Worm (Caenorhabditis elegans) whole organism, mixed stage, embryonic: ENCODE data around the gene smg-7.

Experiments used
- bed-3 ChIP-seq: fragments of 200-800 bp; sonication (Bioruptor generic); optimal IDR thresholded peaks from 3 replicates; lab custom pipeline; 2018; ENCODE audit warnings: mild to moderate bottlenecking, missing genetic modification characterization, moderate library complexity, missing compliant biosample characterization
- elt-1 ChIP-seq: sonication (generic microtip); optimal IDR thresholded peaks from 2 replicates; lab custom pipeline; 2017; ENCODE audit warnings: missing genetic modification characterization, mild to moderate bottlenecking, missing compliant biosample characterization, antibody characterized with exemption, moderate library complexity, borderline replicate concordance; ENCODE audit not compliant: insufficient read depth
- hlh-1 ChIP-seq: fragments of 150-350 bp; optimal IDR thresholded peaks from 2 replicates; lab custom pipeline; 2014; ENCODE audit warnings: missing biosample characterization, missing genetic modification reagents, missing genetic modification characterization
- mab-5 ChIP-seq: fragments of 150-350 bp; optimal IDR thresholded peaks from 2 replicates; lab custom pipeline; 2014; ENCODE audit warnings: missing biosample characterization, missing genetic modification characterization
- mep-1 ChIP-seq: fragments of 150-350 bp; optimal IDR thresholded peaks from 2 replicates; lab custom pipeline; 2017; ENCODE audit warnings: missing biosample characterization, missing genetic modification reagents, missing genetic modification characterization, inconsistent platforms
- snpc-4 ChIP-seq: fragments of 150-350 bp; optimal IDR thresholded peaks from 2 replicates; lab custom pipeline; 2014; ENCODE audit warnings: missing biosample characterization, missing genetic modification characterization

ce11 chrIV:6751213-6751612, 9.0 kb upstream of the smg-7 start:
- TF ChIP-seq bed-3 (GFP tag; lab: Kevin White, UChicago): no peak
- TF ChIP-seq hlh-1: no peak
- TF ChIP-seq mep-1: no peak
- TF ChIP-seq snpc-4 (tag; lab: Kevin White, UChicago): no peak
- TF ChIP-seq mab-5: no peak
- no peak for TF ChIP-seq elt-1
